Fruit fly (Drosophila melanogaster) whole organism, embryonic: Measurements from ENCODE around the gene twe.

Source experiments
- Adf1 ChIP-seq: fragments of 200-800 bp; sonication (Bioruptor generic); IDR thresholded peaks from 2 replicates; pipeline ENCODE4 v1.3.6; 2022; ENCODE audit warnings: missing biosample characterization, missing genetic modification characterization
- B-H2 ChIP-seq: fragments of 200-800 bp; sonication (Bioruptor generic); optimal IDR thresholded peaks from 2 replicates; lab custom pipeline; 2018; ENCODE audit warnings: missing biosample characterization, mild to moderate bottlenecking, missing genetic modification characterization
- Blimp-1 ChIP-seq: fragments of 200-800 bp; sonication (Bioruptor generic); optimal IDR thresholded peaks from 3 replicates; lab custom pipeline; 2018; ENCODE audit warnings: missing biosample characterization, missing genetic modification characterization, mild to moderate bottlenecking, moderate library complexity, missing genetic modification reagents
- Bteb2 ChIP-seq: fragments of 200-800 bp; sonication (Bioruptor generic); optimal IDR thresholded peaks from 2 replicates; lab custom pipeline; 2016; ENCODE audit warnings: missing biosample characterization, missing genetic modification characterization
- CG11093 ChIP-seq: fragments of 200-800 bp; sonication (Bioruptor generic); IDR thresholded peaks from 3 replicates; pipeline ENCODE4 v1.3.6; 2022; ENCODE audit warnings: missing biosample characterization, missing genetic modification characterization
- CG11456 ChIP-seq: fragments of 200-800 bp; sonication (Bioruptor generic); IDR thresholded peaks from 3 replicates; pipeline ENCODE4 v1.3.6; 2022; ENCODE audit warnings: missing biosample characterization, missing genetic modification characterization
- CG12391 ChIP-seq: fragments of 200-800 bp; sonication (Bioruptor generic); optimal IDR thresholded peaks from 3 replicates; lab custom pipeline; 2018; ENCODE audit warnings: missing biosample characterization, mild to moderate bottlenecking, missing genetic modification characterization, moderate library complexity
- CG15073 ChIP-seq: fragments of 200-800 bp; sonication (Bioruptor generic); optimal IDR thresholded peaks from 2 replicates; lab custom pipeline; 2016; ENCODE audit warnings: missing biosample characterization, missing genetic modification characterization
- CG15601 ChIP-seq: fragments of 200-800 bp; sonication (Bioruptor generic); optimal IDR thresholded peaks from 3 replicates; lab custom pipeline; 2019; ENCODE audit warnings: missing biosample characterization, mild to moderate bottlenecking, missing genetic modification characterization, moderate library complexity
- CG16813 ChIP-seq: fragments of 200-800 bp; sonication (Bioruptor generic); IDR thresholded peaks from 3 replicates; pipeline ENCODE4 v1.3.6; 2022; ENCODE audit warnings: missing biosample characterization, missing genetic modification characterization; ENCODE audit not compliant: partially characterized antibody
- CG18619 ChIP-seq: fragments of 200-800 bp; sonication (Bioruptor generic); optimal IDR thresholded peaks from 3 replicates; lab custom pipeline; 2017; ENCODE audit warnings: missing biosample characterization, mild to moderate bottlenecking, missing genetic modification characterization
- CG2116 ChIP-seq: fragments of 200-800 bp; sonication (Bioruptor generic); optimal IDR thresholded peaks from 3 replicates; lab custom pipeline; 2018; ENCODE audit warnings: missing biosample characterization, mild to moderate bottlenecking, missing genetic modification characterization
- CG2129 ChIP-seq: fragments of 200-800 bp; sonication (Bioruptor generic); IDR thresholded peaks from 2 replicates; pipeline ENCODE4 v1.3.6; 2022; ENCODE audit warnings: missing biosample characterization, missing genetic modification characterization; ENCODE audit not compliant: partially characterized antibody
- CG32767 ChIP-seq: fragments of 200-800 bp; sonication (Bioruptor generic); IDR thresholded peaks from 2 replicates; pipeline ENCODE4 v1.3.6; 2022; ENCODE audit warnings: missing biosample characterization, missing genetic modification characterization
- CG34422 ChIP-seq: fragments of 200-800 bp; sonication (Bioruptor generic); IDR thresholded peaks from 3 replicates; pipeline ENCODE4 v1.3.6; 2022; ENCODE audit warnings: missing biosample characterization, missing genetic modification characterization
- CG3847 ChIP-seq: fragments of 200-800 bp; sonication (Bioruptor generic); IDR thresholded peaks from 2 replicates; pipeline ENCODE4 v1.3.6; 2022; ENCODE audit warnings: missing biosample characterization, missing genetic modification characterization
- CG5953 ChIP-seq: fragments of 200-800 bp; sonication (Bioruptor generic); IDR thresholded peaks from 2 replicates; pipeline ENCODE4 v1.3.6; 2022; ENCODE audit warnings: missing biosample characterization, missing genetic modification characterization
- CG6175 ChIP-seq: fragments of 200-800 bp; sonication (Bioruptor generic); IDR thresholded peaks from 3 replicates; pipeline ENCODE4 v1.3.6; 2022; ENCODE audit warnings: missing biosample characterization, missing genetic modification characterization
- CG7556 ChIP-seq: fragments of 200-800 bp; sonication (Bioruptor generic); optimal IDR thresholded peaks from 2 replicates; lab custom pipeline; 2017; ENCODE audit warnings: missing biosample characterization, mild to moderate bottlenecking, missing genetic modification characterization
- Doc3 ChIP-seq: fragments of 200-800 bp; sonication (Bioruptor generic); IDR thresholded peaks from 3 replicates; pipeline ENCODE4 v1.3.6; 2022; ENCODE audit warnings: missing biosample characterization, missing genetic modification characterization; ENCODE audit not compliant: partially characterized antibody
- Drgx ChIP-seq: fragments of 200-800 bp; sonication (Bioruptor generic); IDR thresholded peaks from 2 replicates; pipeline ENCODE4 v1.3.6; 2022; ENCODE audit warnings: missing biosample characterization, missing genetic modification characterization
- E2f1 ChIP-seq: fragments of 200-800 bp; sonication (Bioruptor generic); IDR thresholded peaks from 2 replicates; pipeline ENCODE4 v1.3.6; 2022; ENCODE audit warnings: missing biosample characterization, missing genetic modification characterization
- Fer1 ChIP-seq: fragments of 200-800 bp; sonication (Bioruptor generic); optimal IDR thresholded peaks from 2 replicates; lab custom pipeline; 2017; ENCODE audit warnings: missing biosample characterization, mild to moderate bottlenecking, missing genetic modification characterization
- Hmx ChIP-seq: fragments of 200-800 bp; sonication (Bioruptor generic); optimal IDR thresholded peaks from 2 replicates; lab custom pipeline; 2016; ENCODE audit warnings: missing biosample characterization, missing genetic modification characterization
- NK7.1 ChIP-seq: fragments of 200-800 bp; sonication (Bioruptor generic); optimal IDR thresholded peaks from 3 replicates; lab custom pipeline; 2016; ENCODE audit warnings: missing biosample characterization, missing genetic modification characterization
- Nf-YC ChIP-seq: fragments of 200-800 bp; optimal IDR thresholded peaks from 3 replicates; lab custom pipeline; 2019; ENCODE audit warnings: missing biosample characterization, mild to moderate bottlenecking, missing genetic modification characterization, moderate library complexity
- Optix ChIP-seq: fragments of 200-800 bp; sonication (Bioruptor generic); IDR thresholded peaks from 3 replicates; pipeline ENCODE4 v1.3.6; 2022; ENCODE audit warnings: missing biosample characterization, missing genetic modification characterization
- Sry-δ ChIP-seq: fragments of 200-800 bp; sonication (Bioruptor generic); optimal IDR thresholded peaks from 2 replicates; lab custom pipeline; 2016; ENCODE audit warnings: missing biosample characterization, missing genetic modification characterization
- TFAM ChIP-seq: fragments of 200-800 bp; sonication (Bioruptor generic); optimal IDR thresholded peaks from 2 replicates; lab custom pipeline; 2017; ENCODE audit warnings: missing biosample characterization, missing genetic modification characterization, inconsistent platforms
- ap ChIP-seq: fragments of 200-800 bp; sonication (Bioruptor generic); IDR thresholded peaks from 2 replicates; pipeline ENCODE4 v1.3.6; 2022; ENCODE audit warnings: missing biosample characterization, missing genetic modification characterization
- ara ChIP-seq: fragments of 200-800 bp; sonication (Bioruptor generic); IDR thresholded peaks from 2 replicates; pipeline ENCODE4 v1.3.6; 2022; ENCODE audit warnings: missing biosample characterization, missing genetic modification characterization
- bcd ChIP-seq: fragments of 200-800 bp; sonication (Bioruptor generic); optimal IDR thresholded peaks from 2 replicates; lab custom pipeline; 2017; ENCODE audit warnings: missing biosample characterization, mild to moderate bottlenecking, missing genetic modification characterization
- bigmax ChIP-seq: fragments of 200-800 bp; sonication (Bioruptor generic); optimal IDR thresholded peaks from 2 replicates; lab custom pipeline; 2018; ENCODE audit warnings: missing biosample characterization, mild to moderate bottlenecking, missing genetic modification characterization
- bowl ChIP-seq: fragments of 200-800 bp; sonication (Bioruptor generic); IDR thresholded peaks from 2 replicates; pipeline ENCODE4 v1.3.6; 2022; ENCODE audit warnings: missing biosample characterization, missing genetic modification characterization
- chm ChIP-seq: fragments of 200-800 bp; sonication (Bioruptor generic); IDR thresholded peaks from 2 replicates; pipeline ENCODE4 v1.3.6; 2022; ENCODE audit warnings: missing biosample characterization, missing genetic modification characterization
- crc ChIP-seq: fragments of 200-800 bp; sonication (Bioruptor generic); optimal IDR thresholded peaks from 2 replicates; lab custom pipeline; 2016; ENCODE audit warnings: missing biosample characterization, missing genetic modification characterization
- da ChIP-seq: fragments of 200-800 bp; sonication (Bioruptor generic); optimal IDR thresholded peaks from 2 replicates; lab custom pipeline; 2016; ENCODE audit warnings: missing biosample characterization, missing genetic modification characterization
- exex ChIP-seq: fragments of 200-800 bp; sonication (Bioruptor generic); optimal IDR thresholded peaks from 4 replicates; lab custom pipeline; 2018; ENCODE audit warnings: missing biosample characterization, mild to moderate bottlenecking, missing genetic modification characterization, moderate library complexity
- eyg ChIP-seq: fragments of 200-800 bp; sonication (Bioruptor generic); optimal IDR thresholded peaks from 3 replicates; lab custom pipeline; 2016; ENCODE audit warnings: missing biosample characterization, missing genetic modification characterization
- hbn ChIP-seq: fragments of 200-800 bp; sonication (Bioruptor generic); IDR thresholded peaks from 2 replicates; pipeline ENCODE4 v1.3.6; 2022; ENCODE audit warnings: missing biosample characterization, missing genetic modification characterization; ENCODE audit not compliant: partially characterized antibody
- lola ChIP-seq, 3 experiments: fragments of >200 bp in 2 of 3; fragments of 200-800 bp in 1 of 3; sonication (Bioruptor generic) in 1 of 3; optimal IDR thresholded peaks; 2 replicates each; lab custom pipeline; 2017 to 2019; ENCODE audit warnings: missing biosample characterization in 3 of 3, missing genetic modification characterization in 3 of 3, mild to moderate bottlenecking in 1 of 3, moderate library complexity in 1 of 3
- p53 ChIP-seq: fragments of 200-800 bp; sonication (Bioruptor generic); optimal IDR thresholded peaks from 2 replicates; lab custom pipeline; 2016; ENCODE audit warnings: missing biosample characterization, missing genetic modification characterization
- pb ChIP-seq: fragments of 200-800 bp; sonication (Bioruptor generic); optimal IDR thresholded peaks from 3 replicates; lab custom pipeline; 2016; ENCODE audit warnings: missing biosample characterization, missing genetic modification characterization
- schlank ChIP-seq: fragments of 200-800 bp; sonication (Bioruptor generic); optimal IDR thresholded peaks from 2 replicates; lab custom pipeline; 2018; ENCODE audit warnings: missing biosample characterization, mild to moderate bottlenecking, missing genetic modification characterization
- slbo ChIP-seq: fragments of 200-800 bp; sonication (Bioruptor generic); IDR thresholded peaks from 2 replicates; pipeline ENCODE4 v1.3.6; 2022; ENCODE audit warnings: missing biosample characterization, missing genetic modification characterization
- sna ChIP-seq: fragments of 200-800 bp; sonication (Bioruptor generic); IDR thresholded peaks from 2 replicates; pipeline ENCODE4 v1.3.6; 2022; ENCODE audit warnings: missing biosample characterization, missing genetic modification characterization; ENCODE audit not compliant: partially characterized antibody
- trem ChIP-seq: fragments of 200-800 bp; optimal IDR thresholded peaks from 3 replicates; lab custom pipeline; 2019; ENCODE audit warnings: missing biosample characterization, mild to moderate bottlenecking, missing genetic modification characterization, moderate library complexity
- trh ChIP-seq: fragments of 200-800 bp; sonication (Bioruptor generic); optimal IDR thresholded peaks from 2 replicates; lab custom pipeline; 2016; ENCODE audit warnings: missing biosample characterization, missing genetic modification characterization
- vnd ChIP-seq: fragments of 200-800 bp; sonication (Bioruptor generic); IDR thresholded peaks from 3 replicates; pipeline ENCODE4 v1.3.6; 2022; ENCODE audit warnings: missing biosample characterization, missing genetic modification characterization; ENCODE audit not compliant: partially characterized antibody
- wek ChIP-seq: fragments of 200-800 bp; sonication (Bioruptor generic); optimal IDR thresholded peaks from 3 replicates; lab custom pipeline; 2018; ENCODE audit warnings: missing biosample characterization, mild to moderate bottlenecking, missing genetic modification characterization, moderate library complexity

The twe gene

DNA sequence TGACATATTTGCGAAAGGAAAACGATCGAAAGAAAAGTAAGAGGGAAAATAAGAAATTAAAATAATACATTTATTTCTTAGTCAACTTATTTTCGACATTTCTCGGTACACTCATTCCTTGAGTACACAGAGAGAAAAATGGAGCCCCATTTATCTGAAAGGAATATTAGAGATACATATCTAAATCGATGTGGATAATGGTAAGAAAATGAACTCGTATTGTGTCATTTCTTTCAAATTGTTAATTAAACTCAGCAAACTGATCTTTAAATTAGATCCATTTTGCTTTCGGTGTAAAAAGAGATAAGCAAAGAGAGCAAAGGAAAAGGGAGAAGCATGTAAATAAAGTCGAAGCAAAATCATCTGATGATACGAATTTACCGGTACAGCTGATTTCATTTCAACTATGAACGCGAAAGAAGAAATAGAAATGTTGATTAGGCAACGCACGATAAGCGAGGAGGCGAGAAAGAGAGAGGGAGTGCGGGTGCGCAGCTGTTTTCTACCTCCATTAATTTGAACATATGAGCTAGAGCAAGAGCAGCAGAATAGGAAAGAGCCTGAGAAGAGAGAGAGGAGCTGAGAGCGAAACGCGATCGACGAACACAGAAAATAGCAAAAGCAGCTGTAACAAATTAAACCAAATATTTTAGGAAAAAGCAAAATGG is 24.1 kb upstream of the twe start (continued):
- TF ChIP-seq CG15601 (tag; lab: Kevin White, UChicago) = peak; percentile 75
- peak; percentile 39 for TF ChIP-seq exex (tag; lab: Kevin White, UChicago)
- no peak for TF ChIP-seq chm
- no peak for TF ChIP-seq CG32767 (GFP tag; lab: Robert Waterston, UW)
- no peak for TF ChIP-seq CG6175 (GFP tag; lab: Robert Waterston, UW)
- no peak for TF ChIP-seq Doc3
- no peak for TF ChIP-seq CG5953 (GFP tag; lab: Robert Waterston, UW)
- peak; percentile 50 for TF ChIP-seq NK7.1 (GFP tag; lab: Kevin White, UChicago)
- no peak for TF ChIP-seq CG3847 (GFP tag; lab: Robert Waterston, UW)
- peak; percentile 80 for TF ChIP-seq schlank (tag; lab: Kevin White, UChicago)
- TF ChIP-seq Sry-δ (GFP tag; lab: Kevin White, UChicago) = peak; percentile 20
- TF ChIP-seq Nf-YC = no peak
- TF ChIP-seq slbo = no peak
- peak; percentile 13 for TF ChIP-seq B-H2 (GFP tag; lab: Kevin White, UChicago)
- TF ChIP-seq TFAM = peak; percentile 63
- peak; percentile 54 for TF ChIP-seq p53
- TF ChIP-seq CG11456 (GFP tag; lab: Robert Waterston, UW) = no peak
- TF ChIP-seq bcd (GFP tag; lab: Kevin White, UChicago) = peak; percentile 87
- TF ChIP-seq Drgx (GFP tag; lab: Robert Waterston, UW) = no peak
- TF ChIP-seq hbn (GFP tag; lab: Robert Waterston, UW) = no peak
- no peak for TF ChIP-seq sna (GFP tag; lab: Robert Waterston, UW)
- TF ChIP-seq Optix (GFP tag; lab: Robert Waterston, UW) = no peak
- TF ChIP-seq Blimp-1 (GFP tag; lab: Kevin White, UChicago) = peak; percentile 88
- no peak for TF ChIP-seq CG16813 (GFP tag; lab: Robert Waterston, UW)
- TF ChIP-seq CG15073 (GFP tag; lab: Kevin White, UChicago) = no peak
- no peak for TF ChIP-seq CG7556 (GFP tag; lab: Kevin White, UChicago)
- peak; percentile 79 for TF ChIP-seq Fer1 (GFP tag; lab: Kevin White, UChicago)
- TF ChIP-seq CG34422 (GFP tag; lab: Robert Waterston, UW) = no peak
- no peak for TF ChIP-seq ara (GFP tag; lab: Robert Waterston, UW)
- peak; percentile 36 for TF ChIP-seq CG2116
- no peak for TF ChIP-seq bowl (GFP tag; lab: Robert Waterston, UW)
- no peak for TF ChIP-seq vnd (GFP tag; lab: Robert Waterston, UW)
- TF ChIP-seq trem (tag; lab: Kevin White, UChicago) = peak; percentile 78
- TF ChIP-seq crc = peak; percentile 81
- peak; percentile 70 for TF ChIP-seq pb (GFP tag; lab: Kevin White, UChicago)
- TF ChIP-seq CG18619 (GFP tag; lab: Kevin White, UChicago) = peak; percentile 80
- no peak for TF ChIP-seq Adf1 (GFP tag; lab: Robert Waterston, UW)
- TF ChIP-seq bigmax (GFP tag; lab: Kevin White, UChicago) = peak; percentile 36
- TF ChIP-seq CG12391 (tag; lab: Kevin White, UChicago) = peak; percentile 90
- TF ChIP-seq ap (GFP tag; lab: Robert Waterston, UW) = no peak
- peak in 1 of 3 experiments; percentile 80 for TF ChIP-seq lola (GFP tag; optimal IDR thresholded peaks at IDR 0.05; lab: Kevin White, UChicago)
- no peak for TF ChIP-seq E2f1 (GFP tag; lab: Robert Waterston, UW)
- peak; percentile 68 for TF ChIP-seq wek (GFP tag; lab: Kevin White, UChicago)
- TF ChIP-seq CG2129 (GFP tag; lab: Robert Waterston, UW) = no peak
- TF ChIP-seq da = peak; percentile 38
- TF ChIP-seq Hmx (GFP tag; lab: Kevin White, UChicago) = peak; percentile 22
- TF ChIP-seq eyg (GFP tag; lab: Kevin White, UChicago) = peak; percentile 57
- peak; percentile 80 for TF ChIP-seq CG11093 (GFP tag; lab: Robert Waterston, UW)
- TF ChIP-seq trh (GFP tag; lab: Kevin White, UChicago) = peak; percentile 74
- TF ChIP-seq Bteb2 (GFP tag; lab: Kevin White, UChicago) = peak; percentile 71
